Fruit fly (Drosophila melanogaster): ENCODE data around the gene Tsp29Fa.

- TF ChIP-seq CG8478 (optimal IDR thresholded peaks at IDR 0.05): no peak
- no peak for TF ChIP-seq CTCF (optimal IDR thresholded peaks at IDR 0.05)
These were observed 34.8 kb upstream of the Tsp29Fa start, which contains the start of gene CG34398 for dm6 chr2L:8898714-8899652.
